Worm (Caenorhabditis elegans) whole organism, L4 larva: ENCODE data around the gene D1046.4.

ENCODE experiments used
- F49E8.2 ChIP-seq: sonication (generic microtip); optimal IDR thresholded peaks from 2 replicates; lab custom pipeline; 2016; ENCODE audit warnings: missing compliant biosample characterization, mild to moderate bottlenecking, missing genetic modification characterization, borderline replicate concordance
- T26A8.4 ChIP-seq: fragments of 200-800 bp; sonication (Bioruptor generic); IDR thresholded peaks from 2 replicates; pipeline ENCODE4 v1.3.6; 2022; ENCODE audit warnings: missing genetic modification characterization, missing compliant biosample characterization
- Y48G9A.11 ChIP-seq: fragments of 200-800 bp; sonication (Bioruptor generic); IDR thresholded peaks from 2 replicates; pipeline ENCODE4 v1.3.6; 2022; ENCODE audit warnings: missing genetic modification reagents, missing genetic modification characterization, missing compliant biosample characterization
- aha-1 ChIP-seq: fragments of 150-350 bp; peaks from one replicate; lab custom pipeline; 2014; ENCODE audit warnings: missing biosample characterization, missing genetic modification characterization
- ceh-20 ChIP-seq: fragments of 200-800 bp; sonication (Bioruptor generic); IDR thresholded peaks from 2 replicates; pipeline ENCODE4 v1.3.6; 2022; ENCODE audit warnings: missing genetic modification reagents, missing genetic modification characterization, missing compliant biosample characterization
- ceh-44 ChIP-seq: fragments of 200-800 bp; sonication (Bioruptor generic); IDR thresholded peaks from 2 replicates; pipeline ENCODE4 v1.3.6; 2022; ENCODE audit warnings: missing genetic modification reagents, missing genetic modification characterization, missing compliant biosample characterization
- cey-2 ChIP-seq: sonication (generic microtip); optimal IDR thresholded peaks from 3 replicates; lab custom pipeline; 2017; ENCODE audit warnings: missing genetic modification characterization, mild to moderate bottlenecking, missing compliant biosample characterization, antibody characterized with exemption, borderline replicate concordance; ENCODE audit not compliant: insufficient read depth
- daf-16 ChIP-seq, 3 experiments: sonication (generic microtip); optimal IDR thresholded peaks; 2 replicates each; lab custom pipeline; 2016 to 2017; ENCODE audit warnings: missing genetic modification characterization in 3 of 3, missing genetic modification reagents in 3 of 3, mild to moderate bottlenecking in 2 of 3, missing compliant biosample characterization in 2 of 3, missing biosample characterization in 1 of 3, moderate library complexity in 1 of 3
- daf-19 ChIP-seq: fragments of 200-800 bp; sonication (Bioruptor generic); conservative IDR thresholded peaks from 2 replicates; pipeline ENCODE4 v1.3.6; 2022; ENCODE audit warnings: missing genetic modification characterization, missing compliant biosample characterization
- dmd-6 ChIP-seq: fragments of 200-800 bp; sonication (Bioruptor generic); IDR thresholded peaks from 2 replicates; pipeline ENCODE4 v1.3.6; 2022; ENCODE audit warnings: missing genetic modification reagents, missing genetic modification characterization, missing compliant biosample characterization
- dpl-1 ChIP-seq: fragments of 150-350 bp; optimal IDR thresholded peaks from 2 replicates; lab custom pipeline; 2014; ENCODE audit warnings: missing biosample characterization, missing genetic modification reagents, missing genetic modification characterization
- dve-1 ChIP-seq: sonication (generic microtip); optimal IDR thresholded peaks from 2 replicates; lab custom pipeline; 2017; ENCODE audit warnings: antibody characterized with exemption, mild to moderate bottlenecking, missing genetic modification characterization, missing compliant biosample characterization; ENCODE audit not compliant: insufficient read depth
- fos-1 ChIP-seq: fragments of 150-350 bp; optimal IDR thresholded peaks from 2 replicates; lab custom pipeline; 2014; ENCODE audit warnings: missing biosample characterization, missing genetic modification characterization
- hif-1 ChIP-seq, 2 experiments: sonication (generic microtip); optimal IDR thresholded peaks; 2 replicates each; lab custom pipeline; 2016 to 2017; ENCODE audit warnings: missing compliant biosample characterization in 2 of 2, missing genetic modification characterization in 2 of 2, missing genetic modification reagents in 2 of 2, missing genotype in 2 of 2, mild to moderate bottlenecking in 1 of 2
- hlh-30 ChIP-seq: sonication (generic microtip); optimal IDR thresholded peaks from 2 replicates; lab custom pipeline; 2017; ENCODE audit warnings: antibody characterized with exemption, mild to moderate bottlenecking, missing genetic modification characterization, missing compliant biosample characterization; ENCODE audit not compliant: insufficient read depth
- hmg-1.1 ChIP-seq: fragments of 200-800 bp; sonication (Bioruptor generic); IDR thresholded peaks from 2 replicates; pipeline ENCODE4 v1.3.6; 2022; ENCODE audit warnings: missing genetic modification reagents, missing genetic modification characterization, missing compliant biosample characterization
- lim-7 ChIP-seq: fragments of 200-800 bp; sonication (Bioruptor generic); IDR thresholded peaks from 2 replicates; pipeline ENCODE4 v1.3.6; 2022; ENCODE audit warnings: missing genetic modification characterization, missing compliant biosample characterization
- lin-29 ChIP-seq: fragments of 200-800 bp; sonication (Bioruptor generic); IDR thresholded peaks from 2 replicates; pipeline ENCODE4 v1.3.6; 2022; ENCODE audit warnings: missing genetic modification reagents, missing genetic modification characterization, missing compliant biosample characterization
- madf-9 ChIP-seq: fragments of 200-800 bp; sonication (Bioruptor generic); conservative IDR thresholded peaks from 2 replicates; pipeline ENCODE4 v1.3.6; 2022; ENCODE audit warnings: missing genetic modification reagents, missing genetic modification characterization, missing compliant biosample characterization
- nhr-10 ChIP-seq: fragments of 150-350 bp; optimal IDR thresholded peaks from 2 replicates; lab custom pipeline; 2014; ENCODE audit warnings: missing biosample characterization, missing genetic modification characterization
- nhr-102 ChIP-seq: sonication (generic microtip); optimal IDR thresholded peaks from 2 replicates; lab custom pipeline; 2016; ENCODE audit warnings: mild to moderate bottlenecking, missing genetic modification characterization, moderate library complexity, missing compliant biosample characterization
- nhr-28 ChIP-seq: fragments of 150-350 bp; optimal IDR thresholded peaks from 2 replicates; lab custom pipeline; 2014; ENCODE audit warnings: missing biosample characterization, missing genetic modification characterization
- nhr-41 ChIP-seq: fragments of 200-800 bp; sonication (Bioruptor generic); IDR thresholded peaks from 2 replicates; pipeline ENCODE4 v1.3.6; 2022; ENCODE audit warnings: missing genetic modification reagents, missing genetic modification characterization, missing compliant biosample characterization
- nhr-6 ChIP-seq: fragments of 150-350 bp; optimal IDR thresholded peaks from 2 replicates; lab custom pipeline; 2014; ENCODE audit warnings: missing biosample characterization, missing genetic modification characterization
- nhr-76 ChIP-seq: fragments of 150-350 bp; optimal IDR thresholded peaks from 2 replicates; lab custom pipeline; 2014; ENCODE audit warnings: missing biosample characterization, missing genetic modification characterization
- pha-4 ChIP-seq, 2 experiments: fragments of 150-350 bp in 1 of 2; fragments of 200-800 bp in 1 of 2; sonication (Bioruptor generic) in 1 of 2; IDR thresholded peaks in 1 of 2; optimal IDR thresholded peaks in 1 of 2; 2 replicates each; pipeline versions ENCODE4 v1.3.6 to Lab custom; 2014 to 2022; ENCODE audit warnings: missing genetic modification characterization in 2 of 2, missing genetic modification reagents in 2 of 2, missing biosample characterization in 1 of 2, missing compliant biosample characterization in 1 of 2
- set-16 ChIP-seq: fragments of 200-800 bp; sonication (Bioruptor generic); IDR thresholded peaks from 2 replicates; pipeline ENCODE4 v1.3.6; 2022; ENCODE audit warnings: missing genetic modification reagents, missing genetic modification characterization, missing compliant biosample characterization
- skn-1 ChIP-seq: fragments of 150-350 bp; optimal IDR thresholded peaks from 2 replicates; lab custom pipeline; 2014; ENCODE audit warnings: missing biosample characterization, missing genetic modification characterization
- snpc-1.2 ChIP-seq: fragments of 200-800 bp; sonication (Bioruptor generic); IDR thresholded peaks from 2 replicates; pipeline ENCODE4 v1.3.6; 2022; ENCODE audit warnings: missing genetic modification reagents, missing genetic modification characterization, missing compliant biosample characterization
- snpc-4 ChIP-seq: fragments of 150-350 bp; optimal IDR thresholded peaks from 2 replicates; lab custom pipeline; 2014; ENCODE audit warnings: missing biosample characterization, missing genetic modification characterization
- zfp-3 ChIP-seq: fragments of 200-800 bp; sonication (Bioruptor generic); conservative IDR thresholded peaks from 2 replicates; pipeline ENCODE4 v1.3.6; 2022; ENCODE audit warnings: missing genetic modification reagents, missing genetic modification characterization, missing compliant biosample characterization

Gene D1046.4

DNA sequence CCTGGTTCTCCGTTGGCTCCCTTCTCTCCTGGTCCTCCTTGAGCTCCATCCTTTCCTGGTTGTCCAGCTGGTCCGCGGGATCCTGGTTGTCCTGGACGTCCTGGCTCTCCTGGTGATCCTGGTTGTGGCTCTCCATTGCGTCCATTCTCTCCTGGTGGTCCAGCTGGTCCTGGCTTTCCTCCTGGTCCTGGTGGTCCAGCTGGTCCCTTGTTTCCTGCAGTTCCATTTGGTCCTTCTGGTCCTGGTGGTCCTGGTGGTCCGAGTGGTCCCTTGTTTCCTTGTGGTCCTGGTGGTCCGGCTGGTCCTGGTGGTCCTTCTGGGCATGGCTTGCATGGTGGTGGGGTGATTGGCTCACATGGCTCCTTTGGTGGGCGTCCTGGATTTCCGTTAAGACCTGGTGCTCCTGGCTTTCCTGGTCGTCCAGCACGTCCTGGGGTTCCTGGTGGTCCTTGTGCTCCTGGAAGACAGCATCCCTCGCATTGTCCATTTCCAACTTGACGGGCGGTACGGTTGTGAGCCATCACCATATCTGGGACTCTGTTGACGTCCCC, 45.5 kb downstream of the D1046.4 start (continued):
- TF ChIP-seq set-16 (peak; percentile 95), snpc-1.2 (0 out of 2 replicates have a peak, but pooled peaks have one; percentile 24), pha-4 (GFP tag; IDR thresholded peaks at IDR 0.05; lab: Robert Waterston, UW) (no peak), pha-4 (tag; optimal IDR thresholded peaks at IDR 0.05; lab: Kevin White, UChicago) (no peak), ceh-44 (GFP tag; lab: Robert Waterston, UW) (no peak), daf-19 (GFP tag; lab: Robert Waterston, UW) (no peak), Y48G9A.11 (GFP tag; lab: Robert Waterston, UW) (no peak)

- TF ChIP-seq skn-1 (tag; lab: Kevin White, UChicago) (no peak), aha-1 (peak; percentile 18), nhr-76 (tag; lab: Kevin White, UChicago) (peak; percentile 22), cey-2 (tag; lab: Kevin White, UChicago) (peak; percentile 38), madf-9 (no peak), dmd-6 (GFP tag; lab: Robert Waterston, UW) (peak; percentile 16; the same call in 1 of the 2 replicates)
These were observed 46.0 kb downstream of the D1046.4 start, which contains the start of gene col-119 for ce11 chrIV:8979695-8980094. Gene col-119, minus strand, starts transcription at chrIV:8979795.

ce11 chrIV:8984566-8984965, 50.9 kb downstream of the D1046.4 start, which contains the start of gene nstp-1:
Gene nstp-1, plus strand, starts transcription at chrIV:8984866.
- TF ChIP-seq fos-1 (tag; lab: Kevin White, UChicago) (no peak), snpc-4 (tag; lab: Kevin White, UChicago) (no peak), hif-1 (tag; optimal IDR thresholded peaks at IDR 0.05; lab: Kevin White, UChicago) (no peak), lin-29 (GFP tag; lab: Robert Waterston, UW) (no peak), nhr-41 (GFP tag; lab: Robert Waterston, UW) (no peak), F49E8.2 (tag; lab: Kevin White, UChicago) (no peak), nhr-6 (tag; lab: Kevin White, UChicago) (no peak), T26A8.4 (GFP tag; lab: Robert Waterston, UW) (no peak), zfp-3 (GFP tag; lab: Robert Waterston, UW) (no peak), nhr-102 (no peak), ceh-20 (GFP tag; lab: Robert Waterston, UW) (no peak), hlh-30 (no peak), lim-7 (GFP tag; lab: Robert Waterston, UW) (no peak), dpl-1 (GFP tag; lab: Kevin White, UChicago) (no peak), nhr-10 (no peak)
- TF ChIP-seq, all 104 proteins: peak for 0

DNA sequence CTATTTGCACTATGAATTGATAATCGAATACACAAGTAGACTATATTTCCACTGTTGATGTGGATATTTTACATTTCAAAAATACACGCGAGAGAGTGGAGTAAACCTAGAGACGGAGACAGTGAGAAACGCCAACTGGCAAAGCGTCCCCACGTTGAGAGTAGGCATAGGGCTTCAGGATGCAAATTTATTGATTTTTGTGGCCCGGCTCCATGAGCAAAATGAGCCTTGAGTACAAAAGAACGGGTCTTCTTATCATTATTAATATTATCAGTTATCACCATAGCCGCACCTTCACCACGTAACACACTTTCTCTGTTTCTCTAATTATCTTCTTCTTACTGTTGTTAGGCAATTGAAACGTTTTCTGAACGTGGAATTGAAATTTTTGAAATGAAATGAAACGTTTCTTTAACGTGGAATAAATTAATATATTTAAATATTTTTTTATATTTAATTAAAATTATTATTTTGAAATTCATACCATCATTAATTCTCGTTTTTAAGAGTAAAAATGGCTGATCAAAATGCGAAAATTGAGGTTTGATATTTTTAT, 53.2 kb downstream of the D1046.4 start, which contains the start of gene bre-1:
Gene bre-1 (plus strand): TSS at position 506 of the 556 bp plus-strand sequence.
- peak; percentile 7 for TF ChIP-seq nhr-28 (tag; lab: Kevin White, UChicago)
- TF ChIP-seq daf-16 (GFP tag; optimal IDR thresholded peaks at IDR 0.05; lab: Kevin White, UChicago): no peak
- peak; percentile 49 for TF ChIP-seq daf-16 (tag; optimal IDR thresholded peaks at IDR 0.05; lab: Kevin White, UChicago)
- 0 out of 2 replicates have a peak, but pooled peaks have one; percentile 35 for TF ChIP-seq hmg-1.1 (GFP tag; lab: Robert Waterston, UW)
- TF ChIP-seq dve-1 (tag; lab: Kevin White, UChicago): peak; percentile 44
- no peak for TF ChIP-seq snpc-1.2
- TF ChIP-seq, all 104 proteins: peak for 4
